Fruit fly (Drosophila melanogaster) whole organism, adult: ENCODE data around the gene Hydr2.
"Not testable (repeated sequence)": the region's sequence is repeated elsewhere in the genome, so short reads cannot be mapped to it uniquely, and the experiment has no call there.

Experiments
- CG11617 ChIP-seq: fragments of 200-800 bp; sonication (Bioruptor generic); optimal IDR thresholded peaks from 2 replicates; lab custom pipeline; 2017; ENCODE audit warnings: mild to moderate bottlenecking, missing biosample characterization, missing genetic modification reagents, missing genetic modification characterization
- CG12768 ChIP-seq: fragments of 200-800 bp; sonication (Bioruptor generic); optimal IDR thresholded peaks from 2 replicates; lab custom pipeline; 2017; ENCODE audit warnings: missing biosample characterization, missing genetic modification characterization, mild to moderate bottlenecking, moderate library complexity, missing genetic modification reagents
- CG14711 ChIP-seq: fragments of 200-800 bp; sonication (Bioruptor generic); optimal IDR thresholded peaks from 2 replicates; lab custom pipeline; 2018; ENCODE audit warnings: missing biosample characterization, mild to moderate bottlenecking, missing genetic modification characterization, moderate library complexity
- CG1620 ChIP-seq: fragments of 200-800 bp; sonication (Bioruptor generic); optimal IDR thresholded peaks from 2 replicates; lab custom pipeline; 2016; ENCODE audit warnings: missing biosample characterization, missing genetic modification characterization
- CG33017 ChIP-seq: fragments of 200-800 bp; sonication (Bioruptor generic); optimal IDR thresholded peaks from 2 replicates; lab custom pipeline; 2018; ENCODE audit warnings: missing biosample characterization, mild to moderate bottlenecking, missing genetic modification characterization, moderate library complexity
- CG5204 ChIP-seq: fragments of 200-800 bp; sonication (Bioruptor generic); optimal IDR thresholded peaks from 2 replicates; lab custom pipeline; 2016; ENCODE audit warnings: missing biosample characterization, missing genetic modification characterization
- CG7045 ChIP-seq: fragments of 200-800 bp; sonication (Bioruptor generic); optimal IDR thresholded peaks from 2 replicates; lab custom pipeline; 2017; ENCODE audit warnings: missing biosample characterization, mild to moderate bottlenecking, missing genetic modification characterization
- CG7101 ChIP-seq: fragments of 200-800 bp; sonication (Bioruptor generic); optimal IDR thresholded peaks from 2 replicates; lab custom pipeline; 2018; ENCODE audit warnings: missing biosample characterization, mild to moderate bottlenecking, missing genetic modification characterization, moderate library complexity
- Clk ChIP-seq: fragments of 200-800 bp; sonication (Bioruptor generic); optimal IDR thresholded peaks from 2 replicates; lab custom pipeline; 2017; ENCODE audit warnings: missing biosample characterization, missing genetic modification characterization
- Crg-1 ChIP-seq: fragments of 200-800 bp; sonication (Bioruptor generic); optimal IDR thresholded peaks from 2 replicates; lab custom pipeline; 2016; ENCODE audit warnings: missing biosample characterization, missing genetic modification characterization
- Hr96 ChIP-seq: fragments of 200-800 bp; sonication (Bioruptor generic); optimal IDR thresholded peaks from 2 replicates; lab custom pipeline; 2016; ENCODE audit warnings: missing biosample characterization, missing genetic modification characterization
- Mnt ChIP-seq: fragments of 200-800 bp; sonication (Bioruptor generic); optimal IDR thresholded peaks from 2 replicates; lab custom pipeline; 2016; ENCODE audit warnings: missing biosample characterization, mild to moderate bottlenecking, missing genetic modification characterization
- bab1 ChIP-seq: fragments of 200-800 bp; sonication (Bioruptor generic); optimal IDR thresholded peaks from 3 replicates; lab custom pipeline; 2019; ENCODE audit warnings: missing biosample characterization, mild to moderate bottlenecking, missing genetic modification characterization, moderate library complexity
- cic ChIP-seq: fragments of 200-800 bp; sonication (Bioruptor generic); optimal IDR thresholded peaks from 2 replicates; lab custom pipeline; 2017; ENCODE audit warnings: missing biosample characterization, mild to moderate bottlenecking, missing genetic modification characterization, moderate library complexity
- cnc ChIP-seq, 2 experiments: fragments of >200 bp; optimal IDR thresholded peaks; 2 replicates each; lab custom pipeline; 2017
- kay ChIP-seq: fragments of 200-800 bp; sonication (Bioruptor generic); peaks from one replicate; lab custom pipeline; 2016; ENCODE audit warnings: missing biosample characterization, missing genetic modification characterization, borderline replicate concordance
- ovo ChIP-seq: fragments of 200-800 bp; sonication (Bioruptor generic); optimal IDR thresholded peaks from 2 replicates; lab custom pipeline; 2016; ENCODE audit warnings: missing biosample characterization, missing genetic modification characterization
- pad ChIP-seq: fragments of 200-800 bp; sonication (Bioruptor generic); optimal IDR thresholded peaks from 3 replicates; lab custom pipeline; 2017; ENCODE audit warnings: missing biosample characterization, missing genetic modification characterization, mild to moderate bottlenecking, moderate library complexity, missing genetic modification reagents
- tj ChIP-seq: fragments of 200-800 bp; sonication (Bioruptor generic); optimal IDR thresholded peaks from 3 replicates; lab custom pipeline; 2017; ENCODE audit warnings: missing biosample characterization, mild to moderate bottlenecking, missing genetic modification characterization, moderate library complexity
- toe ChIP-seq: fragments of 200-800 bp; sonication (Bioruptor generic); optimal IDR thresholded peaks from 2 replicates; lab custom pipeline; 2016; ENCODE audit warnings: missing biosample characterization, missing genetic modification characterization

The Hydr2 gene

DNA sequence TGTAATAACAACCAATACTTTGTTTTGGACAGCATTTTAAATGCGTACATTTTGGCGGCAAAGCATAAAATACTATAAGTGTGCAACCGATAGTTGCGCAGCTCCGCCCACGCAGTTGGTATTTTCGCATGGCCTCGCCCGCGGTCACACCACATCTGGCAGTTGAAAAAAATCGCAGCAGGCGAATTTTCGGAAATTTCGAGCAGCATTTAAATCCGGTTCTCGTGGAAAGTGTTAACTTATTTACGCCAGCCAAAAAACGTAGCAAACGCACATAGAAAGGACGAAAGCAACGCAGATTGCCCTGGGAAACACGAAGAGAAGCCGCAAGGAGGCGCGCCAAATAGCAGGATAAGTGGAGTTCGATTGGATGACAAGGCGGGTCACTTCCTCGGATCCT lies at the start of gene Hydr2:
Gene Hydr2, plus strand, starts transcription at position 156 of the 400 bp plus-strand sequence.
- TF ChIP-seq CG5204 (GFP tag; lab: Kevin White, UChicago); pad (GFP tag; lab: Kevin White, UChicago); toe: not testable (repeated sequence)

DNA sequence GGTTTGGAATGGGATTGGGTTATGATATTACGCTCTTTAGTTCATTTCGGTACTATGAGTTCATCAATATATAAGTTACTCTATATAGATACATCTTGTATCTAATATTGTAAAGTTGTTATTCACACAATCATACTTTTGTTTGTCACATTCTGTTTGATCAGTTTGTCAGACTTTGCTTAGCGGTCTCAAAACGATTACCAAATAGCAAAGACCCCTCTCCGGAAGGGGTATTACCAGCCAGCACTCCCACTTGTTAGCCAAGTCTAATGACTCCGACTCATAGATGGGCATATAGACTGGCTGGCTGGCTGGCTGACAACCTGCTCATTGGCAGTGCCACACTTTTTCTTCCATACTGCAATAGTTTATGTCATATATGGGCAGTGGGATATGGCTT lies 49.3 kb upstream of the Hydr2 start:
- TF ChIP-seq CG11617 (GFP tag; lab: Kevin White, UChicago) (no peak), cic (GFP tag; lab: Kevin White, UChicago) (no peak), toe (no peak), cnc (optimal IDR thresholded peaks at IDR 0.05; lab: Kevin White, UChicago) (no peak), CG14711 (tag; lab: Kevin White, UChicago) (no peak), CG7101 (tag; lab: Kevin White, UChicago) (no peak), CG12768 (GFP tag; lab: Kevin White, UChicago) (no peak), Mnt (GFP tag; lab: Kevin White, UChicago) (no peak), CG7045 (GFP tag; lab: Kevin White, UChicago) (no peak), ovo (no peak), Hr96 (GFP tag; lab: Kevin White, UChicago) (no peak), kay (GFP tag; lab: Kevin White, UChicago) (no peak), Crg-1 (GFP tag; lab: Kevin White, UChicago) (no peak), pad (GFP tag; lab: Kevin White, UChicago) (no peak), CG5204 (GFP tag; lab: Kevin White, UChicago) (no peak), bab1 (GFP tag; lab: Kevin White, UChicago) (no peak)

DNA sequence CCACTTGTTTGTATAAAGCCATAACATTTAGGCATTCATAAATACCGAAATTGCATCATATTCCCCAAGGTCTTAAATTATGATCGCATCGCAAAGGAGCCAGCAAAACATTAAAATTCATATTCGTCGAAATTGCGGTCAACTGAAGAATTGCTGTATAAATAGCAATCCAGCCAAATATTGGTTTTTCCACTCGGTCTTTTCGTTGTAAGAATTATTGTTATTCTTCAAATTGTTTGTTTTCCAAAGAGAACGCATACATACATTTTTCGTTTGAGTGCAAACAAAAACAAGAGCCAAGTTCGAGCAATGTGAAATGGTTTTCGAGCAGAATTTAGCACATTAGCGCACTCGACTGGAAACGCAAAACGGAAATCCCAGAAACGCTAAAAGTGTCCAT lies 48.6 kb upstream of the Hydr2 start:
- TF ChIP-seq kay (GFP tag; lab: Kevin White, UChicago) (no peak), pad (GFP tag; lab: Kevin White, UChicago) (no peak), Crg-1 (GFP tag; lab: Kevin White, UChicago) (no peak), toe (no peak), CG1620 (GFP tag; lab: Kevin White, UChicago) (no peak), Clk (GFP tag; lab: Kevin White, UChicago) (no peak), cnc (optimal IDR thresholded peaks at IDR 0.05; lab: Kevin White, UChicago) (no peak), tj (GFP tag; lab: Kevin White, UChicago) (no peak), CG12768 (GFP tag; lab: Kevin White, UChicago) (no peak), CG7045 (GFP tag; lab: Kevin White, UChicago) (no peak), Mnt (GFP tag; lab: Kevin White, UChicago) (no peak), bab1 (GFP tag; lab: Kevin White, UChicago) (no peak), CG11617 (GFP tag; lab: Kevin White, UChicago) (no peak), CG33017 (tag; lab: Kevin White, UChicago) (no peak), cic (GFP tag; lab: Kevin White, UChicago) (no peak), CG7101 (tag; lab: Kevin White, UChicago) (no peak), CG14711 (tag; lab: Kevin White, UChicago) (no peak), CG5204 (GFP tag; lab: Kevin White, UChicago) (no peak)

DNA sequence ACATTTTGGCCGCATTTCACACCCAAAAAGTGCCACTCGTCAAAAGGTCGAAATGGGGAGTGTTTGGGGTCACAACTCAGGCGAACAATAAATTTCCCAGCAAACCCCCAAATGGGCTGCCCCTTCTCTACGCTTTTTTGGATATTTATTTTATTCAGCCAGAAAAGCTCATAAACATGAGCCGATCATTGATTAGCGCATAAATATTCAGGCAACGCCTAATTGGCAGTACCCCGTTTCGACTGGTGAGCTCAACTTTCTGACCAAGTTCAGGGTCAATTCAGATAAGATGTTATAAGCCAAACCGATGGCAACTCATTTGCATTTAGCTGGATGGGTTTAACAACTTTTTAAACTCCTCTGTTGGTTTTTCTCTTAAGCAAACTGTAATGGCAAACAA lies 43.8 kb upstream of the Hydr2 start:
- TF ChIP-seq Hr96 (GFP tag; lab: Kevin White, UChicago) = no peak

DNA sequence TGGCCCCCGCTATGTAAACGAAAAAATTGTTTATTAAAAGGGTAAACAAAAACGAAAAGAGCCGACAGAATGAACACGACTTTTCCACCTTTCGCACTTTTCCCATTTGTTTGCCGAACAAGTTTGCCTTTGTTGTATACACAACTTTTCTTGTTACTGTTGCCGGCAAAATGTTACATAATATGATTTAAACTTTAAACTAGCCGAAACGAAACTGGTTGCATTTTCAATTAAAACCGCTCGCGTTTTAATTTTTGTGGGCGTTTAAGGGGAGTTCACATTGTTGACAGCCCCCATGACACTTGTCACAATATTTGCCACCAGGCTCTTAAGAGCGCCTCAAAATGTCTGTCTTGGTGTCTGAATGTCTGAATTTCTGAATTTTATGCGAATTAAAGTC lies 42.6 kb upstream of the Hydr2 start:
- TF ChIP-seq Clk (GFP tag; lab: Kevin White, UChicago) (no peak), CG14711 (tag; lab: Kevin White, UChicago) (no peak), CG7045 (GFP tag; lab: Kevin White, UChicago) (no peak), toe (no peak), CG11617 (GFP tag; lab: Kevin White, UChicago) (no peak), pad (GFP tag; lab: Kevin White, UChicago) (no peak), CG5204 (GFP tag; lab: Kevin White, UChicago) (no peak), CG33017 (tag; lab: Kevin White, UChicago) (no peak), bab1 (GFP tag; lab: Kevin White, UChicago) (no peak), cnc (optimal IDR thresholded peaks at IDR 0.05; lab: Kevin White, UChicago) (no peak), Hr96 (GFP tag; lab: Kevin White, UChicago) (no peak), cic (GFP tag; lab: Kevin White, UChicago) (no peak), Mnt (GFP tag; lab: Kevin White, UChicago) (no peak), Crg-1 (GFP tag; lab: Kevin White, UChicago) (no peak), ovo (no peak)

DNA sequence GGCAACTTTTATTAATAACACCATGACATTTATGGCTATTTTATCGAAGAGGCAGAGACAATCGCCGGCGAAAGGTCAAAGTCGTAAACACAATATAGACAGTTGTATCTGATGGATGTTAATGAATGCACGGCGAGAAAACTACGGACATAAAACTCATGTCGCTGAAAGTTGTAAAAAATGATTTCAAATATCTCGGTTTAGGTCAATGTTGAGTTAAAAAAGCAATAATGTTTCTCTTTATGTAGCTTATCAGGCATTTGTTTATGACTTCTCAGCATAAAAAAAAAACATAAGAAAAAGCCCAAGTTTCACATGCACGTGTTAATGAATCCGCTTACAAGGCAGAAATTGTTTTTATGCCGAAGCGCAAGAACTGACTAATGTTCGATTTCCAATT lies 42.1 kb upstream of the Hydr2 start:
- TF ChIP-seq pad (GFP tag; lab: Kevin White, UChicago) (no peak), tj (GFP tag; lab: Kevin White, UChicago) (peak; percentile 61)

dm6 chr2L:3121745-3122144 lies 41.7 kb upstream of the Hydr2 start:
- no peak for TF ChIP-seq cnc (optimal IDR thresholded peaks at IDR 0.05; lab: Kevin White, UChicago)
- TF ChIP-seq pad (GFP tag; lab: Kevin White, UChicago) = no peak
- no peak for TF ChIP-seq tj (GFP tag; lab: Kevin White, UChicago)
- TF ChIP-seq kay (GFP tag; lab: Kevin White, UChicago) = no peak
- TF ChIP-seq Clk (GFP tag; lab: Kevin White, UChicago) = no peak
- TF ChIP-seq toe = no peak
- no peak for TF ChIP-seq CG1620 (GFP tag; lab: Kevin White, UChicago)
